Worm (Caenorhabditis elegans) whole organism, L4 larva: ENCODE measurements around the gene ubc-19.

Experiments used
- ZK337.2 ChIP-seq: fragments of 200-800 bp; sonication (Bioruptor generic); IDR thresholded peaks from 2 replicates; pipeline ENCODE4 v1.3.6; 2022; ENCODE audit warnings: missing genetic modification reagents, missing genetic modification characterization, missing compliant biosample characterization
- ama-1 ChIP-seq: fragments of 150-350 bp; optimal IDR thresholded peaks from 2 replicates; lab custom pipeline; 2014; ENCODE audit warnings: inconsistent platforms, mixed read lengths
- arid-1 ChIP-seq: fragments of 200-800 bp; sonication (Bioruptor generic); conservative IDR thresholded peaks from 2 replicates; pipeline ENCODE4 v1.3.6; 2022; ENCODE audit warnings: missing genetic modification reagents, missing genetic modification characterization, missing compliant biosample characterization
- ceh-82 ChIP-seq: sonication (generic microtip); optimal IDR thresholded peaks from 2 replicates; lab custom pipeline; 2017; ENCODE audit warnings: missing biosample characterization, missing genetic modification characterization
- daf-19 ChIP-seq: fragments of 200-800 bp; sonication (Bioruptor generic); conservative IDR thresholded peaks from 2 replicates; pipeline ENCODE4 v1.3.6; 2022; ENCODE audit warnings: missing genetic modification characterization, missing compliant biosample characterization
- fos-1 ChIP-seq: fragments of 150-350 bp; optimal IDR thresholded peaks from 2 replicates; lab custom pipeline; 2014; ENCODE audit warnings: missing biosample characterization, missing genetic modification characterization
- lin-15B ChIP-seq: fragments of 150-350 bp; sonication (generic microtip); optimal IDR thresholded peaks from 3 replicates; lab custom pipeline; 2014; ENCODE audit warnings: missing biosample characterization, missing genetic modification characterization
- lsy-2 ChIP-seq, 2 experiments: fragments of 150-350 bp in 1 of 2; sonication (generic microtip) in 1 of 2; optimal IDR thresholded peaks; 2 replicates each; lab custom pipeline; 2014 to 2017; ENCODE audit warnings: missing biosample characterization in 2 of 2, missing genetic modification characterization in 2 of 2
- mdl-1 ChIP-seq, 2 experiments: fragments of 150-350 bp in 1 of 2; sonication (generic microtip) in 1 of 2; optimal IDR thresholded peaks; 2 replicates each; lab custom pipeline; 2014 to 2017; ENCODE audit warnings: missing biosample characterization in 2 of 2, missing genetic modification characterization in 2 of 2
- pha-4 ChIP-seq, 2 experiments: fragments of 150-350 bp in 1 of 2; fragments of 200-800 bp in 1 of 2; sonication (Bioruptor generic) in 1 of 2; IDR thresholded peaks in 1 of 2; optimal IDR thresholded peaks in 1 of 2; 2 replicates each; pipeline versions ENCODE4 v1.3.6 to Lab custom; 2014 to 2022; ENCODE audit warnings: missing genetic modification characterization in 2 of 2, missing genetic modification reagents in 2 of 2, missing biosample characterization in 1 of 2, missing compliant biosample characterization in 1 of 2
- rbr-2 ChIP-seq: sonication (generic microtip); optimal IDR thresholded peaks from 2 replicates; lab custom pipeline; 2016; ENCODE audit warnings: missing genotype, missing genetic modification characterization, missing compliant biosample characterization

- TF ChIP-seq ZK337.2 (GFP tag; lab: Robert Waterston, UW) (no peak), fos-1 (tag; lab: Kevin White, UChicago) (no peak), ama-1 (lab: Kevin White, UChicago) (no peak), lsy-2 (tag; optimal IDR thresholded peaks at IDR 0.05; lab: Kevin White, UChicago) (no peak), rbr-2 (tag; lab: Kevin White, UChicago) (no peak), daf-19 (no peak), lin-15B (tag; lab: Kevin White, UChicago) (no peak), pha-4 (GFP tag; IDR thresholded peaks at IDR 0.05; lab: Robert Waterston, UW) (no peak), pha-4 (tag; optimal IDR thresholded peaks at IDR 0.05; lab: Kevin White, UChicago) (no peak), arid-1 (no peak), ceh-82 (no peak), mdl-1 (tag; optimal IDR thresholded peaks at IDR 0.05; lab: Kevin White, UChicago) (no peak)
These were observed 5.9 kb upstream of the ubc-19 start for ce11 chrV:18695469-18695868.
